Worm (Caenorhabditis elegans) whole organism, L1 larva: Measurements from ENCODE around the gene cnc-11.

ENCODE experiments used
- pag-3 ChIP-seq: sonication (generic microtip); optimal IDR thresholded peaks from 2 replicates; lab custom pipeline; 2017; ENCODE audit warnings: missing genetic modification characterization, mild to moderate bottlenecking, missing compliant biosample characterization, antibody characterized with exemption, borderline replicate concordance; ENCODE audit not compliant: insufficient read depth
- skn-1 ChIP-seq: fragments of 150-350 bp; optimal IDR thresholded peaks from 2 replicates; lab custom pipeline; 2014; ENCODE audit warnings: missing biosample characterization, missing genetic modification characterization

DNA sequence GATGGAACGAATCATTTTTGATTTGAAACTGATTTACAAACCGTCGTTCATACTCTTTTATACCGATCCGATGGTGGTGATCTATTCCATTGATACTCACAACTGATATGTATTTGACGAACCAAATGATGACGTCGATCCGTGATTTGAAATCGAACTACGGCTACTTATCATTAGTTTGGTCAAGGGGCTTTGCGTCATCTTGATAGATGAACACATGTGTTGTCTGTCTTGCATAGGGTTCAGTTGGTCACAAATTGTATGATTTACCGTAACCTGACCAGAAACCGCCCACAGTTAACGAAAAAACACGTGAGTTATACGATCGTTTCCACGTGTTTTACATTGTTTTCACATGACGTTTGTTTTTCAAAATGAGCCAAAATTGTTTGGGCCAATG is 8.0 kb downstream of the cnc-11 start, which contains the start of gene cnc-2:
- TF ChIP-seq skn-1 (no peak), pag-3 (tag; lab: Kevin White, UChicago) (no peak)
